Fruit fly (Drosophila melanogaster) whole organism, embryonic: ENCODE results near the gene Pcyt1.

Source experiments
- BEAF-32 ChIP-seq: fragments of 200-800 bp; sonication (Bioruptor generic); optimal IDR thresholded peaks from 3 replicates; lab custom pipeline; 2017; ENCODE audit warnings: missing biosample characterization, missing genetic modification characterization, mild to moderate bottlenecking, moderate library complexity, missing genetic modification reagents
- Blimp-1 ChIP-seq: fragments of 200-800 bp; sonication (Bioruptor generic); optimal IDR thresholded peaks from 3 replicates; lab custom pipeline; 2018; ENCODE audit warnings: missing biosample characterization, missing genetic modification characterization, mild to moderate bottlenecking, moderate library complexity, missing genetic modification reagents
- CG12236 ChIP-seq: fragments of 200-800 bp; sonication (Bioruptor generic); optimal IDR thresholded peaks from 2 replicates; lab custom pipeline; 2016; ENCODE audit warnings: missing biosample characterization, missing genetic modification characterization
- CG12299 ChIP-seq: fragments of 200-800 bp; sonication (Bioruptor generic); optimal IDR thresholded peaks from 2 replicates; lab custom pipeline; 2018; ENCODE audit warnings: missing biosample characterization, mild to moderate bottlenecking, missing genetic modification characterization
- CG13894 ChIP-seq: fragments of 200-800 bp; sonication (Bioruptor generic); optimal IDR thresholded peaks from 3 replicates; lab custom pipeline; 2018; ENCODE audit warnings: missing biosample characterization, mild to moderate bottlenecking, missing genetic modification characterization, moderate library complexity
- CG14014 ChIP-seq: fragments of 200-800 bp; sonication (Bioruptor generic); IDR thresholded peaks from 2 replicates; pipeline ENCODE4 v1.3.6; 2022; ENCODE audit warnings: missing biosample characterization, missing genetic modification characterization
- CG14441 ChIP-seq: fragments of 200-800 bp; sonication (Bioruptor generic); IDR thresholded peaks from 2 replicates; pipeline ENCODE4 v1.3.6; 2022; ENCODE audit warnings: missing biosample characterization, missing genetic modification characterization
- CG14667 ChIP-seq: fragments of 200-800 bp; sonication (Bioruptor generic); IDR thresholded peaks from 2 replicates; pipeline ENCODE4 v1.3.6; 2022; ENCODE audit warnings: missing biosample characterization, missing genetic modification characterization
- CG16779 ChIP-seq: fragments of 200-800 bp; sonication (Bioruptor generic); IDR thresholded peaks from 2 replicates; pipeline ENCODE4 v1.3.6; 2022; ENCODE audit warnings: missing biosample characterization, missing genetic modification characterization
- CG1792 ChIP-seq: fragments of 200-800 bp; sonication (Bioruptor generic); optimal IDR thresholded peaks from 2 replicates; lab custom pipeline; 2016; ENCODE audit warnings: missing biosample characterization, missing genetic modification characterization
- CG18599 ChIP-seq: fragments of 200-800 bp; sonication (Bioruptor generic); optimal IDR thresholded peaks from 3 replicates; lab custom pipeline; 2017; ENCODE audit warnings: missing biosample characterization, missing genetic modification characterization, mild to moderate bottlenecking, moderate library complexity, missing genetic modification reagents
- CG2202 ChIP-seq: fragments of 200-800 bp; sonication (Bioruptor generic); optimal IDR thresholded peaks from 2 replicates; lab custom pipeline; 2018; ENCODE audit warnings: missing biosample characterization, mild to moderate bottlenecking, missing genetic modification characterization
- CG3065 ChIP-seq: fragments of 200-800 bp; sonication (Bioruptor generic); optimal IDR thresholded peaks from 2 replicates; lab custom pipeline; 2016; ENCODE audit warnings: missing biosample characterization, missing genetic modification characterization
- CG31224 ChIP-seq: fragments of 200-800 bp; sonication (Bioruptor generic); IDR thresholded peaks from 2 replicates; pipeline ENCODE4 v1.3.6; 2022; ENCODE audit warnings: missing biosample characterization, missing genetic modification characterization
- CG3163 ChIP-seq: fragments of 200-800 bp; sonication (Bioruptor generic); optimal IDR thresholded peaks from 3 replicates; lab custom pipeline; 2016; ENCODE audit warnings: missing biosample characterization, missing genetic modification characterization
- CG32772 ChIP-seq: fragments of 200-800 bp; sonication (Bioruptor generic); IDR thresholded peaks from 2 replicates; pipeline ENCODE4 v1.3.6; 2022; ENCODE audit warnings: missing biosample characterization, missing genetic modification characterization
- CG34224 ChIP-seq: fragments of 200-800 bp; sonication (Bioruptor generic); IDR thresholded peaks from 3 replicates; pipeline ENCODE4 v1.3.6; 2022; ENCODE audit warnings: missing biosample characterization, missing genetic modification characterization; ENCODE audit not compliant: partially characterized antibody
- CG6175 ChIP-seq: fragments of 200-800 bp; sonication (Bioruptor generic); IDR thresholded peaks from 3 replicates; pipeline ENCODE4 v1.3.6; 2022; ENCODE audit warnings: missing biosample characterization, missing genetic modification characterization
- CG8478 ChIP-seq: fragments of >200 bp; optimal IDR thresholded peaks from 2 replicates; lab custom pipeline; 2018
- Dp ChIP-seq: fragments of 200-800 bp; sonication (Bioruptor generic); optimal IDR thresholded peaks from 2 replicates; lab custom pipeline; 2018; ENCODE audit warnings: missing biosample characterization, mild to moderate bottlenecking, missing genetic modification characterization, moderate library complexity
- Drgx ChIP-seq: fragments of 200-800 bp; sonication (Bioruptor generic); IDR thresholded peaks from 2 replicates; pipeline ENCODE4 v1.3.6; 2022; ENCODE audit warnings: missing biosample characterization, missing genetic modification characterization
- Gug ChIP-seq: fragments of 200-800 bp; sonication (Bioruptor generic); IDR thresholded peaks from 4 replicates; pipeline ENCODE4 v1.3.6; 2022; ENCODE audit warnings: missing biosample characterization, missing genetic modification characterization
- HLHmδ ChIP-seq: fragments of 200-800 bp; sonication (Bioruptor generic); optimal IDR thresholded peaks from 2 replicates; lab custom pipeline; 2018; ENCODE audit warnings: missing biosample characterization, mild to moderate bottlenecking, missing genetic modification characterization, moderate library complexity
- HmgD ChIP-seq: fragments of 200-800 bp; sonication (Bioruptor generic); optimal IDR thresholded peaks from 3 replicates; lab custom pipeline; 2016; ENCODE audit warnings: missing biosample characterization, missing genetic modification characterization
- Lhr ChIP-seq: fragments of 200-800 bp; sonication (Bioruptor generic); optimal IDR thresholded peaks from 3 replicates; lab custom pipeline; 2017; ENCODE audit warnings: mild to moderate bottlenecking, missing biosample characterization, missing genetic modification reagents, missing genetic modification characterization
- Oli ChIP-seq: fragments of 200-800 bp; sonication (Bioruptor generic); optimal IDR thresholded peaks from 2 replicates; lab custom pipeline; 2018; ENCODE audit warnings: missing biosample characterization, mild to moderate bottlenecking, missing genetic modification characterization, moderate library complexity
- PHDP ChIP-seq: fragments of 200-800 bp; sonication (Bioruptor generic); optimal IDR thresholded peaks from 3 replicates; lab custom pipeline; 2018; ENCODE audit warnings: missing biosample characterization, mild to moderate bottlenecking, missing genetic modification characterization, moderate library complexity
- Six4 ChIP-seq: fragments of 200-800 bp; sonication (Bioruptor generic); optimal IDR thresholded peaks from 2 replicates; lab custom pipeline; 2016; ENCODE audit warnings: missing biosample characterization, missing genetic modification characterization
- TFAM ChIP-seq: fragments of 200-800 bp; sonication (Bioruptor generic); optimal IDR thresholded peaks from 2 replicates; lab custom pipeline; 2017; ENCODE audit warnings: missing biosample characterization, missing genetic modification characterization, inconsistent platforms
- Trl ChIP-seq, 3 experiments: fragments of >200 bp in 2 of 3; fragments of 200-800 bp in 1 of 3; sonication (Bioruptor generic) in 1 of 3; optimal IDR thresholded peaks; 2 replicates in 1 of 3; 3 replicates in 2 of 3; lab custom pipeline; 2016 to 2017; ENCODE audit warnings: missing biosample characterization in 1 of 3, missing genetic modification characterization in 1 of 3
- Vsx1 ChIP-seq: fragments of 200-800 bp; sonication (Bioruptor generic); optimal IDR thresholded peaks from 2 replicates; lab custom pipeline; 2017; ENCODE audit warnings: missing biosample characterization, mild to moderate bottlenecking, missing genetic modification characterization, missing genetic modification reagents
- aop ChIP-seq: fragments of 200-800 bp; sonication (Bioruptor generic); IDR thresholded peaks from 2 replicates; pipeline ENCODE4 v1.3.6; 2022; ENCODE audit warnings: missing biosample characterization, missing genetic modification characterization
- br ChIP-seq: fragments of >200 bp; optimal IDR thresholded peaks from 2 replicates; lab custom pipeline; 2017
- cad ChIP-seq: fragments of >200 bp; optimal IDR thresholded peaks from 2 replicates; lab custom pipeline; 2017; ENCODE audit warnings: missing biosample characterization, missing genetic modification characterization
- cato ChIP-seq: fragments of 200-800 bp; sonication (Bioruptor generic); optimal IDR thresholded peaks from 2 replicates; lab custom pipeline; 2016; ENCODE audit warnings: missing biosample characterization, missing genetic modification characterization, borderline replicate concordance
- kah ChIP-seq: fragments of 200-800 bp; sonication (Bioruptor generic); optimal IDR thresholded peaks from 2 replicates; lab custom pipeline; 2018; ENCODE audit warnings: missing biosample characterization, mild to moderate bottlenecking, missing genetic modification characterization
- lov ChIP-seq, 2 experiments: fragments of 200-800 bp in 1 of 2; fragments of >200 bp in 1 of 2; sonication (Bioruptor generic) in 1 of 2; IDR thresholded peaks in 1 of 2; optimal IDR thresholded peaks in 1 of 2; 2 replicates in 1 of 2; 3 replicates in 1 of 2; pipeline versions ENCODE4 v1.3.6 to Lab custom; 2017 to 2022; ENCODE audit warnings: missing biosample characterization in 1 of 2, missing genetic modification characterization in 1 of 2
- mam ChIP-seq: fragments of 200-800 bp; sonication (Bioruptor generic); optimal IDR thresholded peaks from 3 replicates; lab custom pipeline; 2016; ENCODE audit warnings: missing biosample characterization, missing genetic modification characterization
- nau ChIP-seq: fragments of 200-800 bp; sonication (Bioruptor generic); optimal IDR thresholded peaks from 3 replicates; lab custom pipeline; 2017; ENCODE audit warnings: missing biosample characterization, mild to moderate bottlenecking, missing genetic modification characterization, missing genetic modification reagents
- nom ChIP-seq: fragments of 200-800 bp; sonication (Bioruptor generic); optimal IDR thresholded peaks from 2 replicates; lab custom pipeline; 2017; ENCODE audit warnings: missing biosample characterization, missing genetic modification characterization, mild to moderate bottlenecking, moderate library complexity, missing genetic modification reagents
- p53 ChIP-seq: fragments of 200-800 bp; sonication (Bioruptor generic); optimal IDR thresholded peaks from 2 replicates; lab custom pipeline; 2016; ENCODE audit warnings: missing biosample characterization, missing genetic modification characterization
- psq ChIP-seq: fragments of 200-800 bp; sonication (Bioruptor generic); optimal IDR thresholded peaks from 2 replicates; lab custom pipeline; 2017; ENCODE audit warnings: missing biosample characterization, missing genetic modification characterization
- ranshi ChIP-seq: fragments of 200-800 bp; sonication (Bioruptor generic); IDR thresholded peaks from 2 replicates; pipeline ENCODE4 v1.3.6; 2022; ENCODE audit warnings: missing biosample characterization, missing genetic modification characterization
- run ChIP-seq: fragments of 200-800 bp; sonication (Bioruptor generic); optimal IDR thresholded peaks from 3 replicates; lab custom pipeline; 2018; ENCODE audit warnings: missing biosample characterization, mild to moderate bottlenecking, missing genetic modification characterization
- seq ChIP-seq: fragments of 200-800 bp; sonication (Bioruptor generic); IDR thresholded peaks from 2 replicates; pipeline ENCODE4 v1.3.6; 2022; ENCODE audit warnings: missing biosample characterization, missing genetic modification characterization
- stc ChIP-seq: fragments of 200-800 bp; sonication (Bioruptor generic); IDR thresholded peaks from 2 replicates; pipeline ENCODE4 v1.3.6; 2022; ENCODE audit warnings: missing biosample characterization, missing genetic modification characterization
- stwl ChIP-seq: fragments of 200-800 bp; sonication (Bioruptor generic); optimal IDR thresholded peaks from 3 replicates; lab custom pipeline; 2018; ENCODE audit warnings: missing biosample characterization, mild to moderate bottlenecking, missing genetic modification characterization, moderate library complexity
- sug ChIP-seq: fragments of 200-800 bp; optimal IDR thresholded peaks from 2 replicates; lab custom pipeline; 2019; ENCODE audit warnings: missing biosample characterization, mild to moderate bottlenecking, missing genetic modification characterization, moderate library complexity
- zen ChIP-seq: fragments of 200-800 bp; sonication (Bioruptor generic); optimal IDR thresholded peaks from 3 replicates; lab custom pipeline; 2018; ENCODE audit warnings: missing biosample characterization, mild to moderate bottlenecking, missing genetic modification characterization, moderate library complexity

Pcyt1 gene

dm6 chr3L:1591692-1592371 is 45.9 kb downstream of the Pcyt1 start (continued):
- TF ChIP-seq CG16779, result 0 out of 2 replicates have a peak, but pooled peaks have one; percentile 34
- no peak for TF ChIP-seq cad (GFP tag; lab: Kevin White, UChicago)
- peak; percentile 67 for TF ChIP-seq stc (GFP tag; lab: Robert Waterston, UW)
- TF ChIP-seq CG14441 (GFP tag; lab: Robert Waterston, UW), result no peak; the same call in 1 of the 2 replicates
- peak; percentile 70; the same call in 1 of the 2 replicates for TF ChIP-seq CG14014 (GFP tag; lab: Robert Waterston, UW)
- TF ChIP-seq nau (GFP tag; lab: Kevin White, UChicago), result no peak
- TF ChIP-seq CG12236 (GFP tag; lab: Kevin White, UChicago), result no peak
- peak; percentile 26; the same call in 1 of the 3 replicates for TF ChIP-seq CG6175 (GFP tag; lab: Robert Waterston, UW)
- TF ChIP-seq mam (GFP tag; lab: Kevin White, UChicago), result peak; percentile 62
- no peak for TF ChIP-seq Lhr
- no peak for TF ChIP-seq TFAM (GFP tag; lab: Kevin White, UChicago)
- TF ChIP-seq CG8478 (lab: Kevin White, UChicago), result no peak
- peak; percentile 3 for TF ChIP-seq Oli (tag; lab: Kevin White, UChicago)
- TF ChIP-seq CG1792, result peak; percentile 78
- no peak for TF ChIP-seq lov (optimal IDR thresholded peaks at IDR 0.05; lab: Kevin White, UChicago)
- TF ChIP-seq lov (GFP tag; IDR thresholded peaks at IDR 0.05; lab: Robert Waterston, UW), result 0 out of 3 replicates have a peak, but pooled peaks have one; percentile 31
- TF ChIP-seq CG3163 (GFP tag; lab: Kevin White, UChicago), result peak; percentile 16
- TF ChIP-seq Drgx (GFP tag; lab: Robert Waterston, UW), result peak; percentile 29; the same call in 1 of the 2 replicates
- TF ChIP-seq stwl (tag; lab: Kevin White, UChicago), result no peak
- TF ChIP-seq PHDP (tag; lab: Kevin White, UChicago), result peak; percentile 87
- no peak for TF ChIP-seq CG32772 (GFP tag; lab: Robert Waterston, UW)
- TF ChIP-seq br, result no peak
- no peak for TF ChIP-seq aop
- TF ChIP-seq ranshi (GFP tag; lab: Robert Waterston, UW), result peak; percentile 55; the same call in 1 of the 2 replicates
- no peak for TF ChIP-seq CG34224 (GFP tag; lab: Robert Waterston, UW)
- no peak for TF ChIP-seq HLHmδ (GFP tag; lab: Kevin White, UChicago)
- TF ChIP-seq Blimp-1, result peak; percentile 62
- no peak for TF ChIP-seq Gug (GFP tag; lab: Robert Waterston, UW)
- TF ChIP-seq CG3065 (GFP tag; lab: Kevin White, UChicago), result peak; percentile 3
- peak; percentile 26 for TF ChIP-seq Six4 (GFP tag; lab: Kevin White, UChicago)
- peak; percentile 47 for TF ChIP-seq kah (GFP tag; lab: Kevin White, UChicago)
- peak; percentile 85 for TF ChIP-seq nom (GFP tag; lab: Kevin White, UChicago)
- peak; percentile 12 for TF ChIP-seq p53
- peak; percentile 37; the same call in 1 of the 2 replicates for TF ChIP-seq CG31224
- TF ChIP-seq CG12299, result peak; percentile 79
- TF ChIP-seq Vsx1, result peak; percentile 76
- TF ChIP-seq psq (GFP tag; lab: Kevin White, UChicago), result peak; percentile 6
- TF ChIP-seq CG18599 (GFP tag; lab: Kevin White, UChicago), result peak; percentile 96
- no peak for TF ChIP-seq BEAF-32 (GFP tag; lab: Kevin White, UChicago)
- no peak for TF ChIP-seq HmgD
- TF ChIP-seq run (tag; lab: Kevin White, UChicago), result peak; percentile 13
- TF ChIP-seq zen, result no peak
- no peak for TF ChIP-seq sug
- TF ChIP-seq cato, result no peak
- TF ChIP-seq seq, result peak; percentile 71; the same call in 1 of the 2 replicates
- no peak for TF ChIP-seq Trl (optimal IDR thresholded peaks at IDR 0.05; lab: Kevin White, UChicago)
- peak; percentile 73 for TF ChIP-seq Trl (GFP tag; optimal IDR thresholded peaks at IDR 0.05; lab: Kevin White, UChicago)
- no peak for TF ChIP-seq Dp (GFP tag; lab: Kevin White, UChicago)
- TF ChIP-seq CG2202 (tag; lab: Kevin White, UChicago), result no peak
- no peak for TF ChIP-seq CG14667
- no peak for TF ChIP-seq CG13894 (tag; lab: Kevin White, UChicago)
